Fruit fly (Drosophila melanogaster): ENCODE results near the gene cindr.

- no peak for TF ChIP-seq CG8478 (optimal IDR thresholded peaks at IDR 0.05)
- no peak for TF ChIP-seq CTCF (optimal IDR thresholded peaks at IDR 0.05)
These were observed 11.7 kb upstream of the cindr start for dm6 chr3R:30796715-30797114.
